Worm (Caenorhabditis elegans) whole organism, L3 larva: Measurements from ENCODE around the gene nhr-268.

Experiments
- aly-2 ChIP-seq: fragments of 150-350 bp; optimal IDR thresholded peaks from 2 replicates; lab custom pipeline; 2014; ENCODE audit warnings: missing biosample characterization, missing genetic modification characterization
- ama-1 ChIP-seq: fragments of 150-350 bp; optimal IDR thresholded peaks from 2 replicates; lab custom pipeline; 2018
- ceh-16 ChIP-seq: sonication (generic microtip); optimal IDR thresholded peaks from 2 replicates; lab custom pipeline; 2017; ENCODE audit warnings: missing biosample characterization, missing genetic modification characterization
- ceh-9 ChIP-seq: sonication (generic microtip); optimal IDR thresholded peaks from 2 replicates; lab custom pipeline; 2018; ENCODE audit warnings: missing biosample characterization, missing genetic modification characterization
- daf-12 ChIP-seq: fragments of 150-350 bp; optimal IDR thresholded peaks from 2 replicates; lab custom pipeline; 2014; ENCODE audit warnings: missing biosample characterization, missing genetic modification reagents, missing genetic modification characterization
- egl-27 ChIP-seq: sonication (generic microtip); optimal IDR thresholded peaks from 4 replicates; lab custom pipeline; 2017; ENCODE audit warnings: missing biosample characterization, missing genetic modification reagents, missing genetic modification characterization
- elt-2 ChIP-seq: sonication (generic microtip); optimal IDR thresholded peaks from 2 replicates; lab custom pipeline; 2016; ENCODE audit warnings: missing genetic modification reagents, mild to moderate bottlenecking, missing genetic modification characterization, missing compliant biosample characterization
- fkh-10 ChIP-seq: sonication (generic microtip); optimal IDR thresholded peaks from 2 replicates; lab custom pipeline; 2017; ENCODE audit warnings: missing biosample characterization, missing genetic modification reagents, missing genetic modification characterization
- fos-1 ChIP-seq: fragments of 150-350 bp; optimal IDR thresholded peaks from 2 replicates; lab custom pipeline; 2014; ENCODE audit warnings: missing biosample characterization, missing genetic modification characterization
- jun-1 ChIP-seq: fragments of 150-350 bp; optimal IDR thresholded peaks from 2 replicates; lab custom pipeline; 2014; ENCODE audit warnings: missing biosample characterization, missing genetic modification reagents, missing genetic modification characterization
- lin-15B ChIP-seq: fragments of 150-350 bp; optimal IDR thresholded peaks from 2 replicates; lab custom pipeline; 2014; ENCODE audit warnings: missing biosample characterization, missing genetic modification characterization
- nhr-12 ChIP-seq: fragments of 150-350 bp; optimal IDR thresholded peaks from 2 replicates; lab custom pipeline; 2014; ENCODE audit warnings: missing biosample characterization, missing genetic modification characterization
- nhr-23 ChIP-seq: fragments of 150-350 bp; optimal IDR thresholded peaks from 2 replicates; lab custom pipeline; 2014; ENCODE audit warnings: missing biosample characterization, missing genetic modification reagents, missing genetic modification characterization
- nhr-237 ChIP-seq: fragments of 150-350 bp; optimal IDR thresholded peaks from 2 replicates; lab custom pipeline; 2014; ENCODE audit warnings: missing biosample characterization, missing genetic modification characterization
- nhr-25 ChIP-seq: sonication (generic microtip); optimal IDR thresholded peaks from 2 replicates; lab custom pipeline; 2017; ENCODE audit warnings: missing biosample characterization, missing genetic modification characterization
- nhr-43 ChIP-seq: sonication (generic microtip); optimal IDR thresholded peaks from 2 replicates; lab custom pipeline; 2016; ENCODE audit warnings: mild to moderate bottlenecking, missing genetic modification characterization, missing compliant biosample characterization; ENCODE audit not compliant: poor library complexity, severe bottlenecking
- nhr-67 ChIP-seq: fragments of 150-350 bp; optimal IDR thresholded peaks from 2 replicates; lab custom pipeline; 2014; ENCODE audit warnings: missing biosample characterization, missing genetic modification characterization
- unc-39 ChIP-seq: sonication (generic microtip); optimal IDR thresholded peaks from 4 replicates; lab custom pipeline; 2017; ENCODE audit warnings: missing biosample characterization, missing genetic modification characterization
- unc-62 ChIP-seq: fragments of 150-350 bp; sonication (generic microtip); optimal IDR thresholded peaks from 4 replicates; lab custom pipeline; 2014; ENCODE audit warnings: missing biosample characterization, missing genetic modification reagents, missing genetic modification characterization
- ztf-4 ChIP-seq: fragments of 150-350 bp; optimal IDR thresholded peaks from 2 replicates; lab custom pipeline; 2014; ENCODE audit warnings: missing biosample characterization, missing genetic modification characterization

The nhr-268 gene

DNA sequence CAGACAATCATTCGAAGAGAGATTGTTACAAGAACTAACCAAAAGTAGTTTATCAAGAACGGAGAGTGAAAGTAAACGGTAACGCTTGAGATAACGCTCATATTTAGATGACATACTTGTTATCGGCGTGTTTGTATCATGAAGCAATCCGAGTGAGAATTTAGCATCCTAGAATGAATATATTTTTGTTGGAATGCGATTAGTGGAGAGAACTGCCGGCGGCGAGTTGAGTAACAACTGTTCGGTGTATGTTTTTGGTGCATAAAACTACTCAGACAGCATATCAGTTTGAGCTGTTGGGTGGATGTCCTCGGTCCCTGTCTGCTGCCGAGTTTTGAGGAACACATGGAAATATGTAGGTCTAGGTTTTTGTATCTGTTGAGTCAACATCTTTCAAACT is 43.5 kb downstream of the nhr-268 start, which contains the start of gene T23D5.3:
TSS of gene T23D5.3 (minus strand) at position 101 of the 400 bp plus-strand sequence.
- no peak for TF ChIP-seq ama-1 (lab: Kevin White, UChicago)
- TF ChIP-seq nhr-237 (tag; lab: Kevin White, UChicago): no peak
- TF ChIP-seq ceh-16 (tag; lab: Kevin White, UChicago): no peak
- TF ChIP-seq nhr-67 (tag; lab: Kevin White, UChicago): no peak
- TF ChIP-seq lin-15B (tag; lab: Kevin White, UChicago): no peak
- TF ChIP-seq fos-1: no peak
- TF ChIP-seq egl-27 (tag; lab: Kevin White, UChicago): no peak
- TF ChIP-seq fkh-10: no peak
- no peak for TF ChIP-seq jun-1
- TF ChIP-seq nhr-12 (tag; lab: Kevin White, UChicago): no peak
- no peak for TF ChIP-seq nhr-25 (tag; lab: Kevin White, UChicago)
- TF ChIP-seq nhr-23 (tag; lab: Kevin White, UChicago): no peak
- TF ChIP-seq daf-12 (tag; lab: Kevin White, UChicago): no peak
- TF ChIP-seq unc-39 (tag; lab: Kevin White, UChicago): no peak
- no peak for TF ChIP-seq ceh-9 (tag; lab: Kevin White, UChicago)
- no peak for TF ChIP-seq nhr-43
- TF ChIP-seq elt-2: no peak
- TF ChIP-seq, all 47 proteins: peak for 0

DNA sequence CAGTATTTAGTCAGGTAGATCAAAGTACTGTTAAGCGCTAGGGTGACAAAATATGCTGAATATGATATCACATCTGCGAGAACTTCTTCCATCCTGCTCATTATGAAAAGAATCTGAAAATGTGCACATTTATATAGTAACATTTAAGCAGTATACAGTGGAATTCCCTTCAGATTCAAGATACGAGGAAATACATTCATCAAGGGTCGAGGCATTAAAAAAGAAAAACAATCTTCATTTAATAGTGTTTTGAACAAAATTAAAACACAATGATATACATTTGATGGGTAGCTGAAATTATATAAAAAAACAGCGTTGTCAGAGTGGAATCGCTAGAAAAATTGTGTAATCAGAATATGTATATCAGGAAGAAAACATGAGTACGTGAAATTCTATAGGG is 45.7 kb downstream of the nhr-268 start, which contains the start of gene str-27:
TSS of gene str-27 (minus strand) at position 101 of the 400 bp plus-strand sequence.
- no peak for TF ChIP-seq aly-2 (tag; lab: Kevin White, UChicago)
- no peak for TF ChIP-seq ceh-16 (tag; lab: Kevin White, UChicago)
- TF ChIP-seq ztf-4 (tag; lab: Kevin White, UChicago): no peak
- no peak for TF ChIP-seq jun-1
- no peak for TF ChIP-seq unc-62 (GFP tag; lab: Kevin White, UChicago)
